Worm (Caenorhabditis elegans) whole organism, midembryonic: ENCODE measurements around the gene tag-77.

ENCODE experiments used
- klf-2 ChIP-seq: fragments of 200-800 bp; sonication (Bioruptor generic); conservative IDR thresholded peaks from 2 replicates; pipeline ENCODE4 v1.3.6; 2022; ENCODE audit warnings: missing genetic modification reagents, missing genetic modification characterization, missing compliant biosample characterization
- med-1 ChIP-seq: sonication (generic microtip); optimal IDR thresholded peaks from 2 replicates; lab custom pipeline; 2017; ENCODE audit warnings: missing genetic modification characterization, mild to moderate bottlenecking, missing compliant biosample characterization, antibody characterized with exemption, missing genetic modification reagents; ENCODE audit not compliant: insufficient read depth
- ref-1 ChIP-seq: fragments of 200-800 bp; sonication (Bioruptor generic); conservative IDR thresholded peaks from 2 replicates; pipeline ENCODE4 v1.3.6; 2022; ENCODE audit warnings: missing genetic modification reagents, missing genetic modification characterization, missing compliant biosample characterization

- TF ChIP-seq klf-2 (GFP tag; lab: Robert Waterston, UW) (no peak), med-1 (GFP tag; lab: Kevin White, UChicago) (no peak), ref-1 (GFP tag; lab: Robert Waterston, UW) (no peak)
Measured at ce11 chrIV:8527598-8528012, 17.3 kb upstream of the tag-77 start.
